Worm (Caenorhabditis elegans): ENCODE measurements around the gene R07D5.2.

DNA sequence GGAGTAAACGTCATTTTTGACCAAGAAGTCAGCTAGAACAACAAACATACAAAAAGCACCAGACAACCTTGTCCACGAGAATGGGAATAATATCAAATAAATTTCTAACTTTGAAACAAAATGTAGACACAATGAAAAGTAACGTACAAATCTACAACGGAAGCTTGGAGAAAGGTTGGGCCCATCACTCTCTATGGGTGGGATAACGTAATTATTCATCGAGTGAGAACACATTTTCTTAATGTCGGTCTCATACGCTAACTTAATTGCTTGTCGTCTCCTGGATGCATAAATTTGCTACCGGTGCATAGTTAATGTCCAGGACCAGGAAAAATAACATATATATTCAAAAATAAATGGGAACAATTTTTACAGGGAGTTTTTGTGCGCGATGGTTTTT, 16.8 kb upstream of the R07D5.2 start:
- TF ChIP-seq nhr-179 (tag; optimal IDR thresholded peaks at IDR 0.05) (no peak), C17E4.6 (GFP tag; IDR thresholded peaks at IDR 0.05) (no peak), aptf-2 (GFP tag; conservative IDR thresholded peaks at IDR 0.05) (no peak), efl-1 (GFP tag; optimal IDR thresholded peaks at IDR 0.05) (no peak), tlf-1 (GFP tag; optimal IDR thresholded peaks at IDR 0.05) (no peak), pha-4 (tag; optimal IDR thresholded peaks at IDR 0.05) (no peak), zfh-2 (GFP tag; conservative IDR thresholded peaks at IDR 0.05) (no peak), bed-1 (GFP tag; IDR thresholded peaks at IDR 0.05) (no peak), nhr-90 (tag; optimal IDR thresholded peaks at IDR 0.05) (no peak), lag-1 (GFP tag; IDR thresholded peaks at IDR 0.05) (no peak)

Data from whole organism, young adult.